Fruit fly (Drosophila melanogaster) ovary, adult (tissue): Measurements from ENCODE around the gene Gyc32E.
A peak's percentile ranks its signal among the peaks of the same experiment; 100 is the strongest.

Source experiments
- CG17801 ChIP-seq: fragments of 200-800 bp; optimal IDR thresholded peaks from 2 replicates; lab custom pipeline; 2019; ENCODE audit warnings: missing biosample characterization, mild to moderate bottlenecking, missing genetic modification characterization, moderate library complexity; ENCODE audit not compliant: partially characterized antibody

Gyc32E gene

dm6 chr2L:11170549-11170948 lies 21.6 kb upstream of the Gyc32E start:
- no peak for TF ChIP-seq CG17801 (GFP tag; lab: Kevin White, UChicago)

- TF ChIP-seq CG17801 (GFP tag; lab: Kevin White, UChicago) = no peak
These were observed 21.0 kb upstream of the Gyc32E start for dm6 chr2L:11169904-11170303.

dm6 chr2L:11168684-11169549 lies 20.0 kb upstream of the Gyc32E start:
- TF ChIP-seq CG17801 (GFP tag; lab: Kevin White, UChicago) = no peak

- no peak for TF ChIP-seq CG17801 (GFP tag; lab: Kevin White, UChicago)
These were observed 19.1 kb upstream of the Gyc32E start for dm6 chr2L:11167997-11168396.

- TF ChIP-seq CG17801 (GFP tag; lab: Kevin White, UChicago) = peak; percentile 99
These were observed 6.5 kb upstream of the Gyc32E start, which contains the start of gene CG6287 for dm6 chr2L:11155166-11155958. Gene CG6287, minus strand, starts transcription at chr2L:11155721.

- TF ChIP-seq CG17801 (GFP tag; lab: Kevin White, UChicago) = no peak
These were observed 3.6 kb downstream of the Gyc32E start, which contains the start of gene CG31867 for dm6 chr2L:11145317-11145716. Gene CG31867, minus strand, starts transcription at chr2L:11145417.

dm6 chr2L:11136093-11136492 lies 12.8 kb downstream of the Gyc32E start, which contains the start of gene hgo:
Gene hgo, plus strand, starts transcription at chr2L:11136393.
- no peak for TF ChIP-seq CG17801 (GFP tag; lab: Kevin White, UChicago)

- peak; percentile 1 for TF ChIP-seq CG17801 (GFP tag; lab: Kevin White, UChicago)
These were observed 18.5 kb downstream of the Gyc32E start, which contains the start of the genes RfC38 and CG4751 for dm6 chr2L:11130151-11131008. Gene RfC38, minus strand, starts transcription at chr2L:11130645. Gene CG4751, plus strand, starts transcription at chr2L:11130737.

dm6 chr2L:11123499-11123898 lies 25.4 kb downstream of the Gyc32E start, which contains the start of the genes Csl4 and Nup160:
Gene Csl4, minus strand, starts transcription at chr2L:11123567.
Gene Nup160, plus strand, starts transcription at chr2L:11123777.
- peak; percentile 82 for TF ChIP-seq CG17801 (GFP tag; lab: Kevin White, UChicago)

dm6 chr2L:11121614-11122013 lies 27.3 kb downstream of the Gyc32E start, which contains the start of gene Dnaaf4:
Gene Dnaaf4, minus strand, starts transcription at chr2L:11121714.
- TF ChIP-seq CG17801 (GFP tag; lab: Kevin White, UChicago) = no peak

dm6 chr2L:11119966-11120517 lies 28.9 kb downstream of the Gyc32E start, which contains the start of gene CG6230:
Gene CG6230, minus strand, starts transcription at chr2L:11120319.
- TF ChIP-seq CG17801 (GFP tag; lab: Kevin White, UChicago) = no peak

dm6 chr2L:11113714-11114113 lies 35.2 kb downstream of the Gyc32E start, which contains the start of gene Gr32a:
Gene Gr32a, plus strand, starts transcription at chr2L:11114014.
- no peak for TF ChIP-seq CG17801 (GFP tag; lab: Kevin White, UChicago)

- peak; percentile 31 for TF ChIP-seq CG17801 (GFP tag; lab: Kevin White, UChicago)
These were observed 35.8 kb downstream of the Gyc32E start, which contains the start of gene Idua for dm6 chr2L:11113011-11113528. Gene Idua, minus strand, starts transcription at chr2L:11113061.
